Fruit fly (Drosophila melanogaster) whole organism, adult: Measurements from ENCODE around the gene CG9777.

Source experiments
- CG5204 ChIP-seq: fragments of 200-800 bp; sonication (Bioruptor generic); optimal IDR thresholded peaks from 2 replicates; lab custom pipeline; 2016; ENCODE audit warnings: missing biosample characterization, missing genetic modification characterization
- Hr96 ChIP-seq: fragments of 200-800 bp; sonication (Bioruptor generic); optimal IDR thresholded peaks from 2 replicates; lab custom pipeline; 2016; ENCODE audit warnings: missing biosample characterization, missing genetic modification characterization
- Mnt ChIP-seq: fragments of 200-800 bp; sonication (Bioruptor generic); optimal IDR thresholded peaks from 2 replicates; lab custom pipeline; 2016; ENCODE audit warnings: missing biosample characterization, mild to moderate bottlenecking, missing genetic modification characterization
- bab1 ChIP-seq: fragments of 200-800 bp; sonication (Bioruptor generic); optimal IDR thresholded peaks from 3 replicates; lab custom pipeline; 2019; ENCODE audit warnings: missing biosample characterization, mild to moderate bottlenecking, missing genetic modification characterization, moderate library complexity

- TF ChIP-seq Mnt (GFP tag; lab: Kevin White, UChicago) (no peak), Hr96 (GFP tag; lab: Kevin White, UChicago) (no peak), CG5204 (GFP tag; lab: Kevin White, UChicago) (no peak), bab1 (GFP tag; lab: Kevin White, UChicago) (no peak)
Observed at dm6 chrX:16637106-16637590, 5.1 kb upstream of the CG9777 start, which contains the start of gene Rok.
